Fruit fly (Drosophila melanogaster) whole organism, prepupa: ENCODE measurements around the gene CG14712.

Experiments used
- CG10631 ChIP-seq: fragments of 200-800 bp; sonication (Bioruptor generic); optimal IDR thresholded peaks from 2 replicates; lab custom pipeline; 2016; ENCODE audit warnings: missing biosample characterization, missing genetic modification characterization
- CG10669 ChIP-seq: fragments of 200-800 bp; sonication (Bioruptor generic); optimal IDR thresholded peaks from 3 replicates; lab custom pipeline; 2018; ENCODE audit warnings: missing biosample characterization, mild to moderate bottlenecking, missing genetic modification characterization, moderate library complexity
- CG11294 ChIP-seq: fragments of 200-800 bp; sonication (Bioruptor generic); IDR thresholded peaks from 2 replicates; pipeline ENCODE4 v1.3.6; 2022; ENCODE audit warnings: missing biosample characterization, missing genetic modification characterization
- CG11762 ChIP-seq: fragments of 200-800 bp; sonication (Bioruptor generic); optimal IDR thresholded peaks from 3 replicates; lab custom pipeline; 2016; ENCODE audit warnings: missing biosample characterization, missing genetic modification characterization; ENCODE audit not compliant: insufficient read depth
- CG11902 ChIP-seq: fragments of 200-800 bp; sonication (Bioruptor generic); optimal IDR thresholded peaks from 3 replicates; lab custom pipeline; 2016; ENCODE audit warnings: missing biosample characterization, missing genetic modification characterization
- CG1621 ChIP-seq: fragments of 200-800 bp; sonication (Bioruptor generic); optimal IDR thresholded peaks from 3 replicates; lab custom pipeline; 2018; ENCODE audit warnings: missing biosample characterization, mild to moderate bottlenecking, missing genetic modification characterization
- CG16779 ChIP-seq: fragments of 200-800 bp; sonication (Bioruptor generic); optimal IDR thresholded peaks from 3 replicates; lab custom pipeline; 2017; ENCODE audit warnings: missing biosample characterization, mild to moderate bottlenecking, missing genetic modification characterization
- CG31627 ChIP-seq: fragments of 200-800 bp; sonication (Bioruptor generic); optimal IDR thresholded peaks from 3 replicates; lab custom pipeline; 2016; ENCODE audit warnings: missing biosample characterization, missing genetic modification characterization
- CG32006 ChIP-seq: fragments of 200-800 bp; sonication (Bioruptor generic); optimal IDR thresholded peaks from 3 replicates; lab custom pipeline; 2017; ENCODE audit warnings: missing biosample characterization, mild to moderate bottlenecking, missing genetic modification characterization
- CG4318 ChIP-seq: fragments of 200-800 bp; sonication (Bioruptor generic); optimal IDR thresholded peaks from 3 replicates; lab custom pipeline; 2017; ENCODE audit warnings: missing biosample characterization, mild to moderate bottlenecking, missing genetic modification characterization
- CG6163 ChIP-seq: fragments of 200-800 bp; sonication (Bioruptor generic); IDR thresholded peaks from 3 replicates; pipeline ENCODE4 v1.3.6; 2022; ENCODE audit warnings: missing biosample characterization, missing genetic modification characterization
- CG6854 ChIP-seq: fragments of 200-800 bp; sonication (Bioruptor generic); optimal IDR thresholded peaks from 2 replicates; lab custom pipeline; 2017; ENCODE audit warnings: missing biosample characterization, mild to moderate bottlenecking, missing genetic modification characterization
- CG7368 ChIP-seq: fragments of 200-800 bp; sonication (Bioruptor generic); optimal IDR thresholded peaks from 3 replicates; lab custom pipeline; 2016; ENCODE audit warnings: missing biosample characterization, missing genetic modification characterization
- CG8119 ChIP-seq: fragments of 200-800 bp; sonication (Bioruptor generic); IDR thresholded peaks from 3 replicates; pipeline ENCODE4 v1.3.6; 2022; ENCODE audit warnings: missing biosample characterization, missing genetic modification characterization
- CG9139 ChIP-seq: fragments of 200-800 bp; sonication (Bioruptor generic); optimal IDR thresholded peaks from 3 replicates; lab custom pipeline; 2017; ENCODE audit warnings: missing biosample characterization, mild to moderate bottlenecking, missing genetic modification characterization
- Eip78C ChIP-seq: fragments of 200-800 bp; sonication (Bioruptor generic); peaks from one replicate; lab custom pipeline; 2016; ENCODE audit warnings: missing biosample characterization, missing genetic modification characterization
- Eip93F ChIP-seq: fragments of 200-800 bp; sonication (Bioruptor generic); optimal IDR thresholded peaks from 2 replicates; lab custom pipeline; 2016; ENCODE audit warnings: missing biosample characterization, mild to moderate bottlenecking, missing genetic modification characterization
- Ets21C ChIP-seq: fragments of 200-800 bp; sonication (Bioruptor generic); optimal IDR thresholded peaks from 3 replicates; lab custom pipeline; 2016; ENCODE audit warnings: missing biosample characterization, missing genetic modification characterization
- Gug ChIP-seq: fragments of 200-800 bp; sonication (Bioruptor generic); IDR thresholded peaks from 2 replicates; pipeline ENCODE4 v1.3.6; 2022; ENCODE audit warnings: missing biosample characterization, missing genetic modification characterization
- Hr38 ChIP-seq: sonication (Bioruptor generic); optimal IDR thresholded peaks from 2 replicates; lab custom pipeline; 2016; ENCODE audit warnings: missing biosample characterization, missing genetic modification characterization
- Hr4 ChIP-seq: fragments of 200-800 bp; sonication (Bioruptor generic); optimal IDR thresholded peaks from 3 replicates; lab custom pipeline; 2016; ENCODE audit warnings: missing biosample characterization, missing genetic modification characterization
- Lpt ChIP-seq: fragments of 200-800 bp; sonication (Bioruptor generic); optimal IDR thresholded peaks from 3 replicates; lab custom pipeline; 2016; ENCODE audit warnings: missing biosample characterization, missing genetic modification characterization
- Met ChIP-seq: fragments of 200-800 bp; sonication (Bioruptor generic); optimal IDR thresholded peaks from 3 replicates; lab custom pipeline; 2016; ENCODE audit warnings: missing biosample characterization, missing genetic modification characterization
- OdsH ChIP-seq: fragments of 200-800 bp; sonication (Bioruptor generic); optimal IDR thresholded peaks from 3 replicates; lab custom pipeline; 2016; ENCODE audit warnings: missing biosample characterization, missing genetic modification characterization
- Sox14 ChIP-seq: fragments of 200-800 bp; sonication (Bioruptor generic); optimal IDR thresholded peaks from 3 replicates; lab custom pipeline; 2016; ENCODE audit warnings: missing biosample characterization, missing genetic modification characterization
- achi ChIP-seq: fragments of 200-800 bp; sonication (Bioruptor generic); optimal IDR thresholded peaks from 3 replicates; lab custom pipeline; 2016; ENCODE audit warnings: missing biosample characterization, missing genetic modification characterization
- acj6 ChIP-seq: fragments of 200-800 bp; sonication (Bioruptor generic); optimal IDR thresholded peaks from 3 replicates; lab custom pipeline; 2016; ENCODE audit warnings: missing biosample characterization, missing genetic modification characterization
- dac ChIP-seq: fragments of 200-800 bp; sonication (Bioruptor generic); optimal IDR thresholded peaks from 2 replicates; lab custom pipeline; 2017; ENCODE audit warnings: missing biosample characterization, mild to moderate bottlenecking, missing genetic modification characterization
- eg ChIP-seq: fragments of 200-800 bp; sonication (Bioruptor generic); IDR thresholded peaks from 3 replicates; pipeline ENCODE4 v1.3.6; 2022; ENCODE audit warnings: missing biosample characterization, missing genetic modification characterization
- esn ChIP-seq: fragments of 200-800 bp; sonication (Bioruptor generic); optimal IDR thresholded peaks from 2 replicates; lab custom pipeline; 2016; ENCODE audit warnings: missing biosample characterization, mild to moderate bottlenecking, missing genetic modification characterization, moderate library complexity
- fd59A ChIP-seq: fragments of 200-800 bp; sonication (Bioruptor generic); optimal IDR thresholded peaks from 2 replicates; lab custom pipeline; 2017; ENCODE audit warnings: missing biosample characterization, mild to moderate bottlenecking, missing genetic modification characterization, missing genetic modification reagents
- fkh ChIP-seq: fragments of 200-800 bp; sonication (Bioruptor generic); optimal IDR thresholded peaks from 3 replicates; lab custom pipeline; 2017; ENCODE audit warnings: missing biosample characterization, mild to moderate bottlenecking, missing genetic modification characterization, moderate library complexity
- net ChIP-seq: fragments of 200-800 bp; sonication (Bioruptor generic); optimal IDR thresholded peaks from 3 replicates; lab custom pipeline; 2016; ENCODE audit warnings: missing biosample characterization, missing genetic modification characterization
- salr ChIP-seq, 2 experiments: fragments of 200-800 bp; sonication (Bioruptor generic); optimal IDR thresholded peaks; 3 replicates each; lab custom pipeline; 2016 to 2018; ENCODE audit warnings: missing biosample characterization in 2 of 2, missing genetic modification characterization in 2 of 2, mild to moderate bottlenecking in 1 of 2
- spab ChIP-seq: fragments of 200-800 bp; sonication (Bioruptor generic); optimal IDR thresholded peaks from 2 replicates; lab custom pipeline; 2017; ENCODE audit warnings: missing biosample characterization, mild to moderate bottlenecking, missing genetic modification characterization, missing genetic modification reagents
- ss ChIP-seq, 2 experiments: fragments of 200-800 bp; sonication (Bioruptor generic); optimal IDR thresholded peaks; 2 replicates in 1 of 2; 3 replicates in 1 of 2; lab custom pipeline; 2017 to 2018; ENCODE audit warnings: mild to moderate bottlenecking in 2 of 2, missing biosample characterization in 2 of 2, missing genetic modification characterization in 2 of 2, moderate library complexity in 1 of 2
- svp ChIP-seq: fragments of 200-800 bp; sonication (Bioruptor generic); peaks from one replicate; lab custom pipeline; 2016; ENCODE audit warnings: missing biosample characterization, missing genetic modification characterization
- topi ChIP-seq: fragments of 200-800 bp; sonication (Bioruptor generic); optimal IDR thresholded peaks from 3 replicates; lab custom pipeline; 2016; ENCODE audit warnings: missing biosample characterization, missing genetic modification characterization
- vri ChIP-seq: fragments of 200-800 bp; sonication (Bioruptor generic); optimal IDR thresholded peaks from 3 replicates; lab custom pipeline; 2016; ENCODE audit warnings: missing biosample characterization, mild to moderate bottlenecking, missing genetic modification characterization

The CG14712 gene

dm6 chr3R:11678016-11678415 lies 49.5 kb downstream of the CG14712 start, which contains the start of gene CG18476 (continued):
- TF ChIP-seq OdsH (GFP tag; lab: Kevin White, UChicago) (peak; percentile 91), CG6854 (GFP tag; lab: Kevin White, UChicago) (peak; percentile 27), CG11294 (GFP tag; lab: Robert Waterston, UW) (peak; percentile 91), Hr4 (GFP tag; lab: Kevin White, UChicago) (peak; percentile 92), CG11762 (GFP tag; lab: Kevin White, UChicago) (peak; percentile 87), CG10631 (GFP tag; lab: Kevin White, UChicago) (peak; percentile 92), topi (GFP tag; lab: Kevin White, UChicago) (peak; percentile 90), CG11902 (GFP tag; lab: Kevin White, UChicago) (peak; percentile 86), CG31627 (GFP tag; lab: Kevin White, UChicago) (peak; percentile 91), Eip93F (GFP tag; lab: Kevin White, UChicago) (peak; percentile 3), Lpt (peak; percentile 89), Hr38 (GFP tag; lab: Kevin White, UChicago) (no peak), Sox14 (GFP tag; lab: Kevin White, UChicago) (peak; percentile 92), CG4318 (GFP tag; lab: Kevin White, UChicago) (no peak), CG1621 (tag; lab: Kevin White, UChicago) (peak; percentile 86), eg (GFP tag; lab: Robert Waterston, UW) (peak; percentile 98), CG16779 (peak; percentile 80), acj6 (GFP tag; lab: Kevin White, UChicago) (peak; percentile 89), CG8119 (peak; percentile 95), esn (GFP tag; lab: Kevin White, UChicago) (peak; percentile 93), Met (GFP tag; lab: Kevin White, UChicago) (peak; percentile 87), ss (GFP tag; optimal IDR thresholded peaks at IDR 0.05; lab: Kevin White, UChicago) (peak in 1 of 2 experiments; percentile 90), spab (GFP tag; lab: Kevin White, UChicago) (peak; percentile 83), dac (GFP tag; lab: Kevin White, UChicago) (peak; percentile 72), CG9139 (GFP tag; lab: Kevin White, UChicago) (peak; percentile 82), CG10669 (peak; percentile 93), Eip78C (GFP tag; lab: Kevin White, UChicago) (peak; percentile 99), Ets21C (GFP tag; lab: Kevin White, UChicago) (peak; percentile 82), net (GFP tag; lab: Kevin White, UChicago) (peak; percentile 91), CG7368 (peak; percentile 79), CG32006 (GFP tag; lab: Kevin White, UChicago) (peak; percentile 92), svp (peak; percentile 96), Gug (GFP tag; lab: Robert Waterston, UW) (peak; percentile 95), fd59A (GFP tag; lab: Kevin White, UChicago) (peak; percentile 82), CG6163 (GFP tag; lab: Robert Waterston, UW) (peak; percentile 95), salr (GFP tag; optimal IDR thresholded peaks at IDR 0.05; lab: Kevin White, UChicago) (peak in 1 of 2 experiments; percentile 81), achi (peak; percentile 88)
- TF ChIP-seq, all 60 proteins: peak for 56

dm6 chr3R:11679513-11679912 lies 51.0 kb downstream of the CG14712 start, which contains the start of the genes Taf12 and Ho:
Gene Taf12, minus strand, starts transcription at chr3R:11679690.
Gene Ho, plus strand, starts transcription at chr3R:11679743.
- TF ChIP-seq Eip78C (GFP tag; lab: Kevin White, UChicago) (peak; percentile 74), esn (GFP tag; lab: Kevin White, UChicago) (peak; percentile 21), vri (GFP tag; lab: Kevin White, UChicago) (peak; percentile 37), CG11902 (GFP tag; lab: Kevin White, UChicago) (no peak), svp (peak; percentile 70), Hr4 (GFP tag; lab: Kevin White, UChicago) (no peak), fkh (peak; percentile 54), Sox14 (GFP tag; lab: Kevin White, UChicago) (peak; percentile 98), CG6854 (GFP tag; lab: Kevin White, UChicago) (no peak)
